Fruit fly (Drosophila melanogaster) whole organism, wandering third instar larva: Measurements from ENCODE around the gene CG7728.

Source experiments
- Abd-B ChIP-seq: fragments of >200 bp; optimal IDR thresholded peaks from 2 replicates; lab custom pipeline; 2017; ENCODE audit warnings: missing biosample characterization, missing genetic modification characterization
- CG9705 ChIP-seq: fragments of 200-800 bp; sonication (Bioruptor generic); optimal IDR thresholded peaks from 2 replicates; lab custom pipeline; 2018; ENCODE audit warnings: missing biosample characterization, mild to moderate bottlenecking, missing genetic modification characterization
- CrebA ChIP-seq: fragments of 200-800 bp; sonication (Bioruptor generic); optimal IDR thresholded peaks from 2 replicates; lab custom pipeline; 2016; ENCODE audit warnings: missing biosample characterization, mild to moderate bottlenecking, missing genetic modification characterization, borderline replicate concordance
- GATAd ChIP-seq: sonication (Bioruptor generic); optimal IDR thresholded peaks from 2 replicates; lab custom pipeline; 2016; ENCODE audit warnings: missing biosample characterization, missing genetic modification characterization
- Hnf4 ChIP-seq: fragments of 200-800 bp; sonication (Bioruptor generic); optimal IDR thresholded peaks from 2 replicates; lab custom pipeline; 2016; ENCODE audit warnings: missing biosample characterization, mild to moderate bottlenecking, missing genetic modification characterization
- Hr78 ChIP-seq: fragments of >200 bp; optimal IDR thresholded peaks from 2 replicates; lab custom pipeline; 2017; ENCODE audit warnings: missing biosample characterization, missing genetic modification characterization
- Hr83 ChIP-seq: fragments of 200-300 bp; sonication (Bioruptor generic); optimal IDR thresholded peaks from 2 replicates; lab custom pipeline; 2016; ENCODE audit warnings: missing biosample characterization, mild to moderate bottlenecking, missing genetic modification characterization, moderate library complexity; ENCODE audit not compliant: poor library complexity, severe bottlenecking
- Mio ChIP-seq: sonication (Bioruptor generic); optimal IDR thresholded peaks from 2 replicates; lab custom pipeline; 2016; ENCODE audit warnings: missing biosample characterization, missing genetic modification characterization
- Myc ChIP-seq: fragments of >200 bp; optimal IDR thresholded peaks from 2 replicates; lab custom pipeline; 2017
- OdsH ChIP-seq: fragments of 200-800 bp; sonication (Bioruptor generic); optimal IDR thresholded peaks from 2 replicates; lab custom pipeline; 2016; ENCODE audit warnings: missing biosample characterization, mild to moderate bottlenecking, missing genetic modification characterization
- Rel ChIP-seq, 2 experiments: fragments of 200-800 bp; sonication (Bioruptor generic) in 1 of 2; optimal IDR thresholded peaks; 2 replicates in 1 of 2; 3 replicates in 1 of 2; lab custom pipeline; 2016 to 2019; ENCODE audit warnings: mild to moderate bottlenecking in 2 of 2, missing biosample characterization in 2 of 2, missing genetic modification characterization in 2 of 2, moderate library complexity in 1 of 2
- Sp1 ChIP-seq: fragments of 200-800 bp; sonication (Bioruptor generic); optimal IDR thresholded peaks from 3 replicates; lab custom pipeline; 2019; ENCODE audit warnings: missing biosample characterization, mild to moderate bottlenecking, missing genetic modification characterization, moderate library complexity
- Vsx2 ChIP-seq: fragments of 200-300, 225-300 bp; sonication (Bioruptor generic); optimal IDR thresholded peaks from 2 replicates; lab custom pipeline; 2018; ENCODE audit warnings: missing biosample characterization, missing genetic modification characterization; ENCODE audit not compliant: partially characterized antibody
- brk ChIP-seq: fragments of 200-800 bp; sonication (Bioruptor generic); optimal IDR thresholded peaks from 2 replicates; lab custom pipeline; 2016; ENCODE audit warnings: missing biosample characterization, mild to moderate bottlenecking, missing genetic modification characterization
- dl ChIP-seq, 2 experiments: fragments of 175-275, 200-275 bp in 1 of 2; fragments of 200-275 bp in 1 of 2; sonication (Bioruptor generic); optimal IDR thresholded peaks; lab custom pipeline; 2018; ENCODE audit warnings: mild to moderate bottlenecking in 2 of 2, missing biosample characterization in 2 of 2, missing genetic modification characterization in 2 of 2, moderate library complexity in 2 of 2; ENCODE audit not compliant: partially characterized antibody in 2 of 2, insufficient read depth in 1 of 2
- dmrt93B ChIP-seq: fragments of 200-800 bp; sonication (Bioruptor generic); optimal IDR thresholded peaks from 2 replicates; lab custom pipeline; 2018; ENCODE audit warnings: missing biosample characterization, mild to moderate bottlenecking, missing genetic modification characterization
- ey ChIP-seq: fragments of 200-800 bp; sonication (Bioruptor generic); optimal IDR thresholded peaks from 2 replicates; lab custom pipeline; 2016; ENCODE audit warnings: missing biosample characterization, missing genetic modification characterization
- fru ChIP-seq: fragments of 200-800 bp; sonication (Bioruptor generic); optimal IDR thresholded peaks from 3 replicates; lab custom pipeline; 2016; ENCODE audit warnings: missing biosample characterization, mild to moderate bottlenecking, missing genetic modification characterization
- jim ChIP-seq: fragments of 175-275, 200-325 bp; sonication (Bioruptor generic); optimal IDR thresholded peaks from 2 replicates; lab custom pipeline; 2016; ENCODE audit warnings: missing biosample characterization, mild to moderate bottlenecking, missing genetic modification characterization
- lola ChIP-seq: fragments of >200 bp; optimal IDR thresholded peaks from 2 replicates; lab custom pipeline; 2017; ENCODE audit warnings: missing biosample characterization, missing genetic modification characterization
- pan ChIP-seq: fragments of >200 bp; optimal IDR thresholded peaks from 2 replicates; lab custom pipeline; 2017
- psq ChIP-seq: fragments of 200-800 bp; sonication (Bioruptor generic); optimal IDR thresholded peaks from 3 replicates; lab custom pipeline; 2017; ENCODE audit warnings: missing biosample characterization, mild to moderate bottlenecking, missing genetic modification characterization, moderate library complexity
- rgr ChIP-seq: fragments of 200-800 bp; sonication (Bioruptor generic); optimal IDR thresholded peaks from 3 replicates; lab custom pipeline; 2016; ENCODE audit warnings: missing biosample characterization, mild to moderate bottlenecking, missing genetic modification characterization
- sage ChIP-seq: fragments of 200-800 bp; sonication (Bioruptor generic); optimal IDR thresholded peaks from 2 replicates; lab custom pipeline; 2016; ENCODE audit warnings: missing biosample characterization, mild to moderate bottlenecking, missing genetic modification characterization
- sv ChIP-seq: fragments of 200-800 bp; sonication (Bioruptor generic); optimal IDR thresholded peaks from 3 replicates; lab custom pipeline; 2016; ENCODE audit warnings: missing biosample characterization, missing genetic modification characterization
- tai ChIP-seq: sonication (Bioruptor generic); optimal IDR thresholded peaks from 2 replicates; lab custom pipeline; 2016; ENCODE audit warnings: missing biosample characterization, missing genetic modification characterization
- usp ChIP-seq: fragments of >200 bp; optimal IDR thresholded peaks from 2 replicates; lab custom pipeline; 2017; ENCODE audit warnings: missing biosample characterization, missing genetic modification characterization
- woc ChIP-seq: sonication (Bioruptor generic); optimal IDR thresholded peaks from 2 replicates; lab custom pipeline; 2016; ENCODE audit warnings: missing biosample characterization, mild to moderate bottlenecking, missing genetic modification characterization

The CG7728 gene

DNA sequence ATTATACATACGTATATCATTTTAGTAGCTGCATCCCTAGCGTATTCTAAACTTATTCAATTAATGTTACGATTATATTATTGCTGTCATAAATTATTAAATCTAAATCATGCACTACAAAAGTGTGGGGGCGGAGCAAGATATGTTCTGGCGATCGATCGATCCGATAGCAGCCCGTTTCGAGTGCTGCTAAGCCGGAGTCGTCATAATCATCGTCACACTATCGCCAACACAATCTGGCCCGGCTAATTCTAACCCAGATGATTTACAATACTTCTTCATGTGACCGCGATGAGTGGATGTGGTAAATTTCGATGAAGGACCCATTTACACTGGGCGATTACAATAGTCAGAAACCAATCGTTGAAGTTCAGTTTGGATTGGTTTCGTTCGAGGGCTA lies 21.5 kb upstream of the CG7728 start:
- TF ChIP-seq pan (lab: Kevin White, UChicago): no peak
- TF ChIP-seq sv: no peak
- no peak for TF ChIP-seq Vsx2 (GFP tag; lab: Kevin White, UChicago)
- TF ChIP-seq tai (GFP tag; lab: Kevin White, UChicago): no peak
- TF ChIP-seq dl (GFP tag; optimal IDR thresholded peaks at IDR 0.05; lab: Kevin White, UChicago; ENCODE audit: insufficient read depth in 1 of 2, partially characterized antibody in 2 of 2): no peak
- no peak for TF ChIP-seq rgr (GFP tag; lab: Kevin White, UChicago)
- TF ChIP-seq Mio (GFP tag; lab: Kevin White, UChicago): no peak
- TF ChIP-seq jim (GFP tag; lab: Kevin White, UChicago): no peak
- TF ChIP-seq Abd-B: no peak
- no peak for TF ChIP-seq Hr78
- TF ChIP-seq Myc (lab: Kevin White, UChicago): no peak
- no peak for TF ChIP-seq ey
- TF ChIP-seq fru (GFP tag; lab: Kevin White, UChicago): no peak

DNA sequence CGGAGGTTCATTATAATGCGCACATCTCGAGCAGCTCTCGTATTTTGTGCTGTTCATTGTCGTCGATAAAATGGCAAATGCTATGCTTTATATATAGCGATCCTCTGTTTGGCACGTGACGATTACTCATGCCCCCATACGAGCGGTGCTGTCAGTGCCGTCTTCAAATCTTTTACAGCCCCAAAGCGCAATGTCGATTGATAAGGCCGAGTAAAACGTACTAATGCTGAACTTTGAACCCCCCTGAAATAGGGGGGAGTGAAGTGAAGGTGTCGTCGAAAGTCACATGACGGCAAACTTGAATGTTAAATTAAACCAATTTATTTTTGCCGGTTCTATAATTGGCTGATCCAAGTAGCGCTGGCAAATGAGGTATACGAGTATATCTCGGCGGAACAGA lies 16.0 kb upstream of the CG7728 start:
- TF ChIP-seq fru (GFP tag; lab: Kevin White, UChicago): no peak
- no peak for TF ChIP-seq Rel (GFP tag; optimal IDR thresholded peaks at IDR 0.05; lab: Kevin White, UChicago)
- TF ChIP-seq Rel (tag; optimal IDR thresholded peaks at IDR 0.05; lab: Kevin White, UChicago): peak; percentile 43

DNA sequence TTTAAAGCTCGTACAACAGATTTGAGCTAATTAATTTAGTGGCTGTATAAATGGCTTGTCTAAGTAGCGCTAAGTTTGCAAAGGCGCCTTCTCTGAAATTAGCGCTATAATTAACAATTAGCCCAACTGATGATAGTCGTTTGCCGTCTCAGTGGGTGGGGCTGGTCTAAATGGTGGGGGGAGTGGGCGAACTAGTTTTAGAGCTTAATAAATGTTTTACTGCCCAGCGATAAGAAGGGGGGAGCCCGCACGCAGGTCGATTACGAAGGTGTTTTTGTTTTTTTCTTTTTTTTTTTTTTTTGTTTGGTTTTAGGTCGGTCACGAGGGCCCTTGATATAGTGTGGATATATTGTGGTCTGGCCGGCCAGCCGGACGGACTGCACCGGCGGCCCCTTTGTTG lies 15.3 kb upstream of the CG7728 start:
- TF ChIP-seq Hr83 (GFP tag; lab: Kevin White, UChicago) (no peak), sv (no peak), CrebA (GFP tag; lab: Kevin White, UChicago) (no peak), ey (no peak), lola (no peak), Rel (GFP tag; optimal IDR thresholded peaks at IDR 0.05; lab: Kevin White, UChicago) (no peak), Rel (tag; optimal IDR thresholded peaks at IDR 0.05; lab: Kevin White, UChicago) (peak; percentile 0), usp (GFP tag; lab: Kevin White, UChicago) (no peak), woc (no peak)

dm6 chr3L:17002140-17002849 lies 14.0 kb upstream of the CG7728 start:
- TF ChIP-seq Hr83 (GFP tag; lab: Kevin White, UChicago) (peak; percentile 69), jim (GFP tag; lab: Kevin White, UChicago) (no peak), sv (no peak), pan (lab: Kevin White, UChicago) (no peak), Rel (GFP tag; optimal IDR thresholded peaks at IDR 0.05; lab: Kevin White, UChicago) (peak; percentile 53), Rel (tag; optimal IDR thresholded peaks at IDR 0.05; lab: Kevin White, UChicago) (peak; percentile 85), dmrt93B (no peak), GATAd (GFP tag; lab: Kevin White, UChicago) (no peak), sage (GFP tag; lab: Kevin White, UChicago) (no peak), Myc (lab: Kevin White, UChicago) (no peak), Sp1 (GFP tag; lab: Kevin White, UChicago) (no peak), CG9705 (GFP tag; lab: Kevin White, UChicago) (no peak), fru (GFP tag; lab: Kevin White, UChicago) (no peak), OdsH (GFP tag; lab: Kevin White, UChicago) (peak; percentile 10), lola (no peak), Vsx2 (GFP tag; lab: Kevin White, UChicago) (no peak), Hr78 (no peak), psq (GFP tag; lab: Kevin White, UChicago) (no peak), tai (GFP tag; lab: Kevin White, UChicago) (no peak), Hnf4 (no peak), brk (no peak)
- TF ChIP-seq, all 38 proteins: peak for 3
